Fruit fly (Drosophila melanogaster) whole organism, adult: Measurements from ENCODE around the gene CG31715.

ENCODE experiments used
- CG11617 ChIP-seq: fragments of 200-800 bp; sonication (Bioruptor generic); optimal IDR thresholded peaks from 2 replicates; lab custom pipeline; 2017; ENCODE audit warnings: mild to moderate bottlenecking, missing biosample characterization, missing genetic modification reagents, missing genetic modification characterization
- CG12768 ChIP-seq: fragments of 200-800 bp; sonication (Bioruptor generic); optimal IDR thresholded peaks from 2 replicates; lab custom pipeline; 2017; ENCODE audit warnings: missing biosample characterization, missing genetic modification characterization, mild to moderate bottlenecking, moderate library complexity, missing genetic modification reagents
- CG14711 ChIP-seq: fragments of 200-800 bp; sonication (Bioruptor generic); optimal IDR thresholded peaks from 2 replicates; lab custom pipeline; 2018; ENCODE audit warnings: missing biosample characterization, mild to moderate bottlenecking, missing genetic modification characterization, moderate library complexity
- CG1620 ChIP-seq: fragments of 200-800 bp; sonication (Bioruptor generic); optimal IDR thresholded peaks from 2 replicates; lab custom pipeline; 2016; ENCODE audit warnings: missing biosample characterization, missing genetic modification characterization
- CG33017 ChIP-seq: fragments of 200-800 bp; sonication (Bioruptor generic); optimal IDR thresholded peaks from 2 replicates; lab custom pipeline; 2018; ENCODE audit warnings: missing biosample characterization, mild to moderate bottlenecking, missing genetic modification characterization, moderate library complexity
- CG5204 ChIP-seq: fragments of 200-800 bp; sonication (Bioruptor generic); optimal IDR thresholded peaks from 2 replicates; lab custom pipeline; 2016; ENCODE audit warnings: missing biosample characterization, missing genetic modification characterization
- CG7045 ChIP-seq: fragments of 200-800 bp; sonication (Bioruptor generic); optimal IDR thresholded peaks from 2 replicates; lab custom pipeline; 2017; ENCODE audit warnings: missing biosample characterization, mild to moderate bottlenecking, missing genetic modification characterization
- CG7101 ChIP-seq: fragments of 200-800 bp; sonication (Bioruptor generic); optimal IDR thresholded peaks from 2 replicates; lab custom pipeline; 2018; ENCODE audit warnings: missing biosample characterization, mild to moderate bottlenecking, missing genetic modification characterization, moderate library complexity
- Clk ChIP-seq: fragments of 200-800 bp; sonication (Bioruptor generic); optimal IDR thresholded peaks from 2 replicates; lab custom pipeline; 2017; ENCODE audit warnings: missing biosample characterization, missing genetic modification characterization
- Crg-1 ChIP-seq: fragments of 200-800 bp; sonication (Bioruptor generic); optimal IDR thresholded peaks from 2 replicates; lab custom pipeline; 2016; ENCODE audit warnings: missing biosample characterization, missing genetic modification characterization
- Hr96 ChIP-seq: fragments of 200-800 bp; sonication (Bioruptor generic); optimal IDR thresholded peaks from 2 replicates; lab custom pipeline; 2016; ENCODE audit warnings: missing biosample characterization, missing genetic modification characterization
- Mnt ChIP-seq: fragments of 200-800 bp; sonication (Bioruptor generic); optimal IDR thresholded peaks from 2 replicates; lab custom pipeline; 2016; ENCODE audit warnings: missing biosample characterization, mild to moderate bottlenecking, missing genetic modification characterization
- bab1 ChIP-seq: fragments of 200-800 bp; sonication (Bioruptor generic); optimal IDR thresholded peaks from 3 replicates; lab custom pipeline; 2019; ENCODE audit warnings: missing biosample characterization, mild to moderate bottlenecking, missing genetic modification characterization, moderate library complexity
- cic ChIP-seq: fragments of 200-800 bp; sonication (Bioruptor generic); optimal IDR thresholded peaks from 2 replicates; lab custom pipeline; 2017; ENCODE audit warnings: missing biosample characterization, mild to moderate bottlenecking, missing genetic modification characterization, moderate library complexity
- cnc ChIP-seq, 2 experiments: fragments of >200 bp; optimal IDR thresholded peaks; 2 replicates each; lab custom pipeline; 2017
- kay ChIP-seq: fragments of 200-800 bp; sonication (Bioruptor generic); peaks from one replicate; lab custom pipeline; 2016; ENCODE audit warnings: missing biosample characterization, missing genetic modification characterization, borderline replicate concordance
- ovo ChIP-seq: fragments of 200-800 bp; sonication (Bioruptor generic); optimal IDR thresholded peaks from 2 replicates; lab custom pipeline; 2016; ENCODE audit warnings: missing biosample characterization, missing genetic modification characterization
- pad ChIP-seq: fragments of 200-800 bp; sonication (Bioruptor generic); optimal IDR thresholded peaks from 3 replicates; lab custom pipeline; 2017; ENCODE audit warnings: missing biosample characterization, missing genetic modification characterization, mild to moderate bottlenecking, moderate library complexity, missing genetic modification reagents
- tj ChIP-seq: fragments of 200-800 bp; sonication (Bioruptor generic); optimal IDR thresholded peaks from 3 replicates; lab custom pipeline; 2017; ENCODE audit warnings: missing biosample characterization, mild to moderate bottlenecking, missing genetic modification characterization, moderate library complexity
- toe ChIP-seq: fragments of 200-800 bp; sonication (Bioruptor generic); optimal IDR thresholded peaks from 2 replicates; lab custom pipeline; 2016; ENCODE audit warnings: missing biosample characterization, missing genetic modification characterization

The CG31715 gene

DNA sequence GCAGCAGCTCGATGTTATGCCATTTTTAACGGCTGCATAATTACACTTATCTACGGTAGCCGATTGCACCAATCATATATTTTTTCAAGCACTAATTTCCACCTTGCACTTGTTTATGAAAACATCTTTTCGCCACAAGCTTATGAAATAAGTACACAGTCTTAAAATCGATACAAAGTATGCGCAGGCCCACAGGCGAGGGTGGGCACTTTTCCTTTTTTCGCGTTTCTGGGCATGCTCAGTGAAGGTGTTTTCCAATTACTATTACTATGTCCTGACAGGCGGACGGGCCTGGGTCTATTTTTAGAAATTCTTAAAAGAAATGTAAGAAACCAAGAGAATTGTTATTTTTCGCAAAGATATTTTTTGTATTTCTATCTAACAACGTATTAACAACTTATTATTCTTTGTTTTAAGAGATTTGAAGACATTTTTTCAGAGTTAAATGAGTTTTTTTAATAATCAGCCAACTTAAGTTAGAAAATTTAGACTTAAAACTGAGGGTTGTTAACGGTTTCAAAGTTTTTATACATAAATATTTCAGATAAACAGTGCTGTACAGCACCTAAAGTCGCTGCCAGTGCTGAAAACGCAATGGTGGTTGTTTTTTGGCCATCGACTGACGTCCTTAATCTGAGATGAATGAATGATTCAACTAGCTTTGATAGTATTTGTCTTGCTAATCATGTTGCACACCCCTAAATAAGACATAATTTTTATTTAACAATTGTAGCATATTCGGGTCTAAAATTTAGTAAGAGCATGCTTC, 30.6 kb upstream of the CG31715 start, which contains the start of gene Cdk5alpha:
Cdk5alpha (minus strand) TSS at position 343 of the 769 bp plus-strand sequence.
- TF ChIP-seq CG33017 (tag; lab: Kevin White, UChicago) = no peak
- peak; percentile 3 for TF ChIP-seq cic (GFP tag; lab: Kevin White, UChicago)

DNA sequence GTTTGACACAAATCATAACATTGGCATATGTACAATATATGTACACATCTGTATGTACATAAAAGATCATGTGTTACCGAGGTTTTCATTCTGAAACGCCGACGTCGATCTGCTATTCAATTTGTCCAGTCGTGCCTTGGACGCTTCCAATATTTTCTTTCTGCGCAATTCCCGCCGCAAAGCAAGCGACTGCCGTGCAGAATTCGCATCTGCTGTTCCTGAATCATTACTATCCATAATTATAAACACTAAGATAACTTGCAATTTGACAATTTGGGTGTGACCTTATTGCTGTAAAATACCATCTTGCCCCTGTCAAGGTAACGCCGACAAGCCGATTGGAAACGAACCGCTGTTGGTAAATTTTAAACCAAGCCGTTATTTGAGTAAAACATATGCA, 29.6 kb upstream of the CG31715 start:
- TF ChIP-seq CG5204 (GFP tag; lab: Kevin White, UChicago) (no peak), Mnt (peak; percentile 39), CG11617 (GFP tag; lab: Kevin White, UChicago) (no peak), CG12768 (GFP tag; lab: Kevin White, UChicago) (no peak), bab1 (GFP tag; lab: Kevin White, UChicago) (peak; percentile 32), CG14711 (tag; lab: Kevin White, UChicago) (no peak), cnc (optimal IDR thresholded peaks at IDR 0.05; lab: Kevin White, UChicago) (no peak), CG1620 (GFP tag; lab: Kevin White, UChicago) (no peak), cic (GFP tag; lab: Kevin White, UChicago) (no peak), Clk (no peak), pad (no peak), CG7101 (no peak), CG33017 (tag; lab: Kevin White, UChicago) (no peak)

DNA sequence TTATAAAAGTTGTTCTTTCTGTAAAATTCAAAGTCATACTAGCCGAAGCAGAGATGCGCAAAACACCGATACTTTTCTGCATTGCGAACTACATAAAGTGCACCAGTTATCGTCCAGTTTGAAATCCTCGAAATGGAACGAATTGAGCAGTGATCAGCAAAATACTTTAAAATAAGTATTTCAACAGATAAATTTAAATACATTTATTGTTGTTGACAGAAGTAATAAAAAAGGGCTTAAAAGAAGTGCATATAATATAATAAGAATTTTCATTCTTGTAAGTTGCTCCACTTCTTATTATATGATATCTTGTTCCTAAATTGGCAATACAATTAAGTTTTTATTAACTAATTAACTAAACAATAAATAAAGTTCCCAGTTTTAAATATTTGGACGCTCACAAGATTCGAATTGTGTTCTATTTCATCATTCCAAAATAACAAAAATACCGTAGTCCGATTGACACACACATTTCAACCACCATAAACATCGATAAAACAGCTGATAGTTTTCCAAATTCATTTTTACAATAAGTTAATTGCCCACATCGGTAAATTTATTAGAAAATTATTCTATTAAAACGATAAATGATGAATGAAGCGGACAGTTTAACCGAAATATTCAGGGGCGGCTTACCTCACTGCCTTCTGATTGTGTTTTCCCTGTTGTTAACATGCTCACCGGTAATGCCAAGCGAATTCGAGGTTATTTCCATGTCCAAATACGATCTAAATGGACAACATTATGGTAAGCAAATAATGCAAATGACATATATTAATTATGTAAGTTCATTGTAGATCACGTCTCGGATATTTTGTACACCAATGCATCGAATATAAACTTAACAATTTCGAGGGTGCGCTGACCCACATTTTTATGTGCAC, 26.8 kb upstream of the CG31715 start, which contains the start of the genes Usp14 and CG4972:
Usp14 (minus strand) TSS at position 70 of the 884 bp plus-strand sequence.
CG4972 (plus strand) TSS at position 466 of the 884 bp plus-strand sequence.
- TF ChIP-seq tj (GFP tag; lab: Kevin White, UChicago) (peak; percentile 5), CG11617 (GFP tag; lab: Kevin White, UChicago) (peak; percentile 19), Mnt (no peak), CG1620 (GFP tag; lab: Kevin White, UChicago) (peak; percentile 37), kay (GFP tag; lab: Kevin White, UChicago) (peak; percentile 74), CG33017 (tag; lab: Kevin White, UChicago) (no peak), Crg-1 (GFP tag; lab: Kevin White, UChicago) (no peak)

DNA sequence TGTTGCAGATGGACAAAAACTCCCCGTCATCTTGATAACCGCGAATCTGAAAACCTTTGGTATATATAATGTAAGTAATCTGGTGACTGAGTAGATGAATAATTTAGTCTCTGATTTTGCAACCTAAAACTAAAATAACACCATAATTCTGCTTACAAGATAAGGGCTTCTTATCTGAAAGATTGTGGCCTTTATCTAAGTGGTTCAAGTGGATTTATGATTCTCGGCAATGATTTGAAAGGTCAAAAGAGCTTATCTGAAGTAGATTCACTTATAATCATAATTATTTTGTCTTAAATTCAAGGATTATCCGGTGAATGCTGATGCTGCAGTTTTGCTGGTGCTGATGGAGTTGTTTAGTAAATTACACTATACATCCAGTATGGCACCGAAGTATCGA, 25.5 kb upstream of the CG31715 start:
- TF ChIP-seq CG12768 (GFP tag; lab: Kevin White, UChicago) = no peak
- peak; percentile 88 for TF ChIP-seq kay (GFP tag; lab: Kevin White, UChicago)
- TF ChIP-seq cic (GFP tag; lab: Kevin White, UChicago) = no peak

DNA sequence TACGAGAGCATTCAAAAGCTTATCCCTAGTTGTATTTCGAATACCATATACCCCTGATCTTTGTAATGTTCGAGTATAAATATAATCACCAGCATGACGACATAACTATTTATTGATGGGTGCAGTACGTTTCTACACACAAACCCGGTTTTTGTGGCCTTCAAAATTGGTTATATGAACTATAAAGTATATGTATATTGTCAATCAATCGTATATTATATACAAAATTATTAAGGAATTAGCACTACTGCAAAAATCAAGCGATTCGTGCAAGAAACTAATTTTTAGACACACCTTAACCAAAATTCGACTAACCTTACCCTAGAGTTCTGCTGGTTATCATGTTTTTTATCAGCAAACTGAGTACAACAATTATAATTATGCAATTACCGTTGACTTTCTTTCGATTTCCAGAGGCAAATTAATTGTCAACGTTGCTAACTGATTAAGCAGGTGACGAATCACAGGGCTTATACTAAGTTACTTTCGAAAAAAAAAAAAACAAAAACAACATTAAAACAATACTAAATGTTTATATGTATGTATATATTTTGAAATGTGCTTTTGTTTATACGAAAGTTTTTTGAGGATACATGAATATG, 21.1 kb upstream of the CG31715 start:
- TF ChIP-seq bab1 (GFP tag; lab: Kevin White, UChicago) (no peak), Hr96 (no peak), ovo (GFP tag; lab: Kevin White, UChicago) (no peak), pad (no peak), CG7045 (GFP tag; lab: Kevin White, UChicago) (no peak), kay (GFP tag; lab: Kevin White, UChicago) (peak; percentile 93), toe (GFP tag; lab: Kevin White, UChicago) (no peak), CG5204 (GFP tag; lab: Kevin White, UChicago) (no peak), Crg-1 (GFP tag; lab: Kevin White, UChicago) (no peak), cic (GFP tag; lab: Kevin White, UChicago) (peak; percentile 64), CG14711 (tag; lab: Kevin White, UChicago) (no peak), tj (GFP tag; lab: Kevin White, UChicago) (no peak), CG33017 (tag; lab: Kevin White, UChicago) (no peak), CG1620 (GFP tag; lab: Kevin White, UChicago) (no peak), CG11617 (GFP tag; lab: Kevin White, UChicago) (no peak), cnc (optimal IDR thresholded peaks at IDR 0.05; lab: Kevin White, UChicago) (no peak)

DNA sequence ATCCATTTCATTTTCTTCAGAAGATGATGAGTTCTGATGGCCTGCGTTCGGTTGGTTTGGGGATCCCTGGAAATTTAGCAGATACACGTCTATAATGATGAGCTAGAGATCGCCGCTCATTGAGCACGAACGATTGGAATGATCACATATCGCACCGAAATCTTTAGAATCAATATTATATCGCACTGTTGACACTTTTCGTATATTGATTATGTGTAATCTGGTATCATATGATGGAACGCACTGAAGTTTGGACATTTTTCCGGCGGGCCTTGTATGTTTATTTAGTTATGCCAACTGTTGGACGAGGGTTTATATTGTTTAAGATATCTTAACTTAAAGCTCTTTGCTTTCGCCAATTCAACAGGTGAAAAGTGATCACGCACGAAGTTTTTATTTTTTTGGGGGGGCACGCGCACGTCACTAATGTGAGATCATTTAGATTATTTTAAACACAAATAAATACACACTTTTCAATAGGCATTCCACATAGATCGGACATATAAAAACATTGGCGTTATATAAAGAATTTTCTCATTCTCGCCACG, 20.3 kb upstream of the CG31715 start:
- no peak for TF ChIP-seq pad
- TF ChIP-seq CG14711 (tag; lab: Kevin White, UChicago) = peak; percentile 6
- no peak for TF ChIP-seq bab1 (GFP tag; lab: Kevin White, UChicago)
